Fruit fly (Drosophila melanogaster): ENCODE data around the gene b.

dm6 chr2L:13842078-13842477, 21.0 kb downstream of the b start:
- TF ChIP-seq ovo (GFP tag; optimal IDR thresholded peaks at IDR 0.05) (no peak), CG33017 (tag; optimal IDR thresholded peaks at IDR 0.05) (no peak), CG7045 (GFP tag; optimal IDR thresholded peaks at IDR 0.05) (no peak), kay (GFP tag; ENCODE audit: borderline replicate concordance) (no peak), CG14711 (tag; optimal IDR thresholded peaks at IDR 0.05) (no peak), Crg-1 (GFP tag; optimal IDR thresholded peaks at IDR 0.05) (no peak), Clk (GFP tag; optimal IDR thresholded peaks at IDR 0.05) (no peak), Mnt (GFP tag; optimal IDR thresholded peaks at IDR 0.05) (no peak), cnc (optimal IDR thresholded peaks at IDR 0.05) (no peak), cic (GFP tag; optimal IDR thresholded peaks at IDR 0.05) (no peak), CG11617 (GFP tag; optimal IDR thresholded peaks at IDR 0.05) (no peak)

Measured in whole organism, adult.